Worm (Caenorhabditis elegans): ENCODE data around the gene E02A10.4.

DNA sequence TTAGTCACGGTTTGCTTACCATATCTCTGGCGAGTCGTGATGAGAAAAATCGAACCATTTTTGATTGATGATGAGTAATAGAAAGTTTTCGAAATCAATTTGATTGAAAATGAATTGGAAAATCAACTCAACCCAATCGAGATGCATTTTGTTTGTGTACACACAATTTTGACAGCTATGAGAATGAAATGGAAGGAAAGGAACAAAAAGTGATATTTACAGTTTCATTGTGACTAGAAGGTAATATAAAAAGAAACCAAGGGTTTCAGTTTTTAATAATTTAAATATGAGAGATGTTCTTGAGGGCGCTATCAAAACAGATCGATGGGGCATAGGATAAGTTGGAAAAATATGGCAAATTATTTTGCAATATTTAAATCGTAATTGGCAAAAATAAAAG is 50.6 kb downstream of the E02A10.4 start, which contains the start of gene cal-1:
- TF ChIP-seq syd-9 (tag; optimal IDR thresholded peaks at IDR 0.05) = no peak
- no peak for TF ChIP-seq eyg-1 (tag; optimal IDR thresholded peaks at IDR 0.05)
- no peak for TF ChIP-seq K09A11.1 (tag; optimal IDR thresholded peaks at IDR 0.05; ENCODE audit: insufficient read depth)
- no peak for TF ChIP-seq unc-86 (tag; optimal IDR thresholded peaks at IDR 0.05)
- no peak for TF ChIP-seq ceh-9 (tag; optimal IDR thresholded peaks at IDR 0.05)
- no peak for TF ChIP-seq fkh-10 (GFP tag; optimal IDR thresholded peaks at IDR 0.05)
- no peak for TF ChIP-seq hlh-13 (GFP tag; optimal IDR thresholded peaks at IDR 0.05)
